Worm (Caenorhabditis elegans): ENCODE data around the gene nlp-41.

- TF ChIP-seq B0310.2 (tag; optimal IDR thresholded peaks at IDR 0.05) (no peak), ceh-36 (tag; optimal IDR thresholded peaks at IDR 0.05) (no peak), ama-1 (optimal IDR thresholded peaks at IDR 0.05) (no peak), tra-4 (tag; optimal IDR thresholded peaks at IDR 0.05) (no peak), tbx-11 (GFP tag; IDR thresholded peaks at IDR 0.05) (no peak)
Measured at ce11 chrII:14588162-14588561, 37.4 kb downstream of the nlp-41 start, which contains the start of gene nspb-10.
